Fruit fly (Drosophila melanogaster) ovary, adult (tissue): ENCODE measurements around the gene Cyp6a18.
A peak's percentile ranks its signal among the peaks of the same experiment; 100 is the strongest.

Experiments used
- CG17801 ChIP-seq: fragments of 200-800 bp; optimal IDR thresholded peaks from 2 replicates; lab custom pipeline; 2019; ENCODE audit warnings: missing biosample characterization, mild to moderate bottlenecking, missing genetic modification characterization, moderate library complexity; ENCODE audit not compliant: partially characterized antibody

Gene Cyp6a18

dm6 chr3R:27478375-27478774 is at the start of gene Cyp6a18:
Gene Cyp6a18 (plus strand): TSS chr3R:27478675.
- TF ChIP-seq CG17801 (GFP tag; lab: Kevin White, UChicago), result peak; percentile 7

dm6 chr3R:27437308-27437707 is 41.2 kb upstream of the Cyp6a18 start, which contains the start of gene side:
Gene side (minus strand): TSS chr3R:27437482.
- no peak for TF ChIP-seq CG17801 (GFP tag; lab: Kevin White, UChicago)

- no peak for TF ChIP-seq CG17801 (GFP tag; lab: Kevin White, UChicago)
Measured at dm6 chr3R:27438370-27438769, 40.1 kb upstream of the Cyp6a18 start.

dm6 chr3R:27440012-27440411 is 38.5 kb upstream of the Cyp6a18 start, which contains the start of gene CG43447:
Gene CG43447 (plus strand): TSS chr3R:27440312.
- no peak for TF ChIP-seq CG17801 (GFP tag; lab: Kevin White, UChicago)

- no peak for TF ChIP-seq CG17801 (GFP tag; lab: Kevin White, UChicago)
Measured at dm6 chr3R:27440628-27441027, 37.8 kb upstream of the Cyp6a18 start, which contains the start of gene CG44290. Gene CG44290 (minus strand): TSS chr3R:27440944.

- no peak for TF ChIP-seq CG17801 (GFP tag; lab: Kevin White, UChicago)
Measured at dm6 chr3R:27441219-27441808, 37.2 kb upstream of the Cyp6a18 start.

- no peak for TF ChIP-seq CG17801 (GFP tag; lab: Kevin White, UChicago)
Measured at dm6 chr3R:27442483-27442979, 35.9 kb upstream of the Cyp6a18 start.

dm6 chr3R:27445311-27445710 is 33.2 kb upstream of the Cyp6a18 start:
- TF ChIP-seq CG17801 (GFP tag; lab: Kevin White, UChicago), result no peak

dm6 chr3R:27462917-27463316 is 15.6 kb upstream of the Cyp6a18 start:
- TF ChIP-seq CG17801 (GFP tag; lab: Kevin White, UChicago), result no peak

- no peak for TF ChIP-seq CG17801 (GFP tag; lab: Kevin White, UChicago)
Measured at dm6 chr3R:27463889-27464288, 14.6 kb upstream of the Cyp6a18 start, which contains the start of gene CG13978. Gene CG13978 (plus strand): TSS chr3R:27464189.

- no peak for TF ChIP-seq CG17801 (GFP tag; lab: Kevin White, UChicago)
Measured at dm6 chr3R:27477507-27477906, 968 bp upstream of the Cyp6a18 start.

- TF ChIP-seq CG17801 (GFP tag; lab: Kevin White, UChicago), result no peak
Measured at dm6 chr3R:27487627-27488026, 9.2 kb downstream of the Cyp6a18 start, which contains the start of gene Gr98a. Gene Gr98a (plus strand): TSS chr3R:27487927.

dm6 chr3R:27497616-27498015 is 19.1 kb downstream of the Cyp6a18 start:
- no peak for TF ChIP-seq CG17801 (GFP tag; lab: Kevin White, UChicago)

dm6 chr3R:27501938-27502337 is 23.5 kb downstream of the Cyp6a18 start, which contains the start of gene CG43139:
Gene CG43139 (minus strand): TSS chr3R:27502025.
- no peak for TF ChIP-seq CG17801 (GFP tag; lab: Kevin White, UChicago)

dm6 chr3R:27502856-27503255 is 24.4 kb downstream of the Cyp6a18 start, which contains the start of gene CG5402:
Gene CG5402 (minus strand): TSS chr3R:27502956.
- TF ChIP-seq CG17801 (GFP tag; lab: Kevin White, UChicago), result no peak

- TF ChIP-seq CG17801 (GFP tag; lab: Kevin White, UChicago), result no peak
Measured at dm6 chr3R:27517157-27517556, 38.7 kb downstream of the Cyp6a18 start, which contains the start of gene CG13972. Gene CG13972 (minus strand): TSS chr3R:27517257.
